Worm (Caenorhabditis elegans) whole organism, late embryonic: ENCODE measurements around the gene B0303.4.

Experiments
- dve-1 ChIP-seq: sonication (generic microtip); optimal IDR thresholded peaks from 2 replicates; lab custom pipeline; 2017; ENCODE audit warnings: antibody characterized with exemption, mild to moderate bottlenecking, missing genetic modification characterization, missing compliant biosample characterization
- pha-4 ChIP-seq: fragments of 150-350 bp; optimal IDR thresholded peaks from 2 replicates; lab custom pipeline; 2018; ENCODE audit warnings: missing biosample characterization, missing genetic modification reagents, missing genetic modification characterization
- pqm-1 ChIP-seq: sonication (generic microtip); optimal IDR thresholded peaks from 2 replicates; lab custom pipeline; 2016; ENCODE audit warnings: missing genetic modification characterization, missing compliant biosample characterization

- TF ChIP-seq pqm-1 (tag; lab: Kevin White, UChicago) = no peak
- no peak for TF ChIP-seq pha-4 (tag; lab: Kevin White, UChicago)
- TF ChIP-seq dve-1 = no peak
Measured at ce11 chrIII:8646021-8646420, 43.6 kb upstream of the B0303.4 start.
